Fruit fly (Drosophila melanogaster): Measurements from ENCODE around the gene CG6179.

The CG6179 gene

dm6 chrX:18385056-18385455 is 5.2 kb downstream of the CG6179 start, which contains the start of gene betaCOP (continued):
- TF ChIP-seq da (GFP tag; optimal IDR thresholded peaks at IDR 0.05) (no peak), CG6254 (GFP tag; optimal IDR thresholded peaks at IDR 0.05) (no peak), CG3281 (GFP tag; optimal IDR thresholded peaks at IDR 0.05) (no peak), CG12659 (GFP tag; optimal IDR thresholded peaks at IDR 0.05) (peak; percentile 13), HLH54F (GFP tag; optimal IDR thresholded peaks at IDR 0.05) (no peak), trem (tag; optimal IDR thresholded peaks at IDR 0.05) (peak; percentile 50), C15 (GFP tag; IDR thresholded peaks at IDR 0.05) (no peak), knrl (GFP tag; IDR thresholded peaks at IDR 0.05; ENCODE audit: partially characterized antibody) (0 out of 3 replicates have a peak, but pooled peaks have one; percentile 15), CG17186 (GFP tag; optimal IDR thresholded peaks at IDR 0.05) (peak; percentile 100), CG6683 (GFP tag; optimal IDR thresholded peaks at IDR 0.05) (no peak), CG4282 (GFP tag; optimal IDR thresholded peaks at IDR 0.05) (no peak), insv (GFP tag; optimal IDR thresholded peaks at IDR 0.05) (no peak), caup (GFP tag; optimal IDR thresholded peaks at IDR 0.05; ENCODE audit: severe bottlenecking) (no peak), lilli (GFP tag; optimal IDR thresholded peaks at IDR 0.05) (no peak), CG12236 (GFP tag; optimal IDR thresholded peaks at IDR 0.05) (no peak), cas (GFP tag; IDR thresholded peaks at IDR 0.05) (no peak)

- TF ChIP-seq CG33213 (GFP tag; optimal IDR thresholded peaks at IDR 0.05) = no peak
- TF ChIP-seq CG14441 (GFP tag; IDR thresholded peaks at IDR 0.05) = no peak
- TF ChIP-seq Med (GFP tag) = peak; percentile 31
These were observed 5.9 kb downstream of the CG6179 start for dm6 chrX:18385801-18386200.

- no peak for TF ChIP-seq slbo (GFP tag; IDR thresholded peaks at IDR 0.05)
- TF ChIP-seq lola (GFP tag; optimal IDR thresholded peaks at IDR 0.05) = no peak
- peak; percentile 8 for TF ChIP-seq sens (GFP tag)
- no peak for TF ChIP-seq HLH4C (GFP tag; IDR thresholded peaks at IDR 0.05; ENCODE audit: partially characterized antibody)
- TF ChIP-seq gem (tag; optimal IDR thresholded peaks at IDR 0.05) = no peak
- TF ChIP-seq CG11504 (tag; optimal IDR thresholded peaks at IDR 0.05) = no peak
These were observed 6.9 kb downstream of the CG6179 start, which contains the start of gene Tsf1 for dm6 chrX:18386784-18387183. TSS of gene Tsf1 (plus strand) at chrX:18387084.

- TF ChIP-seq ato (GFP tag; IDR thresholded peaks at IDR 0.05; ENCODE audit: partially characterized antibody) (no peak), CG15479 (GFP tag; optimal IDR thresholded peaks at IDR 0.05) (no peak)
These were observed 15.3 kb downstream of the CG6179 start for dm6 chrX:18395157-18395556.

- peak; percentile 16 for TF ChIP-seq stwl (tag; optimal IDR thresholded peaks at IDR 0.05)
- TF ChIP-seq Lhr (GFP tag; optimal IDR thresholded peaks at IDR 0.05) = no peak
These were observed 20.1 kb downstream of the CG6179 start, which contains the start of gene CG34328 for dm6 chrX:18399965-18400364. TSS of gene CG34328 (minus strand) at chrX:18400065.

- no peak for TF ChIP-seq nau (GFP tag; optimal IDR thresholded peaks at IDR 0.05)
- no peak for TF ChIP-seq klu (GFP tag; IDR thresholded peaks at IDR 0.05)
- TF ChIP-seq D19B (GFP tag; optimal IDR thresholded peaks at IDR 0.05) = peak; percentile 10
These were observed 22.7 kb downstream of the CG6179 start for dm6 chrX:18402564-18402963.
